Fruit fly (Drosophila melanogaster) whole organism, wandering third instar larva: ENCODE measurements around the gene Osi24.

ENCODE experiments used
- Abd-B ChIP-seq: fragments of >200 bp; optimal IDR thresholded peaks from 2 replicates; lab custom pipeline; 2017; ENCODE audit warnings: missing biosample characterization, missing genetic modification characterization
- CG32264 ChIP-seq: fragments of 200-800 bp; sonication (Bioruptor generic); optimal IDR thresholded peaks from 2 replicates; lab custom pipeline; 2016; ENCODE audit warnings: missing biosample characterization, missing genetic modification characterization
- CG9705 ChIP-seq: fragments of 200-800 bp; sonication (Bioruptor generic); optimal IDR thresholded peaks from 2 replicates; lab custom pipeline; 2018; ENCODE audit warnings: missing biosample characterization, mild to moderate bottlenecking, missing genetic modification characterization
- CrebA ChIP-seq: fragments of 200-800 bp; sonication (Bioruptor generic); optimal IDR thresholded peaks from 2 replicates; lab custom pipeline; 2016; ENCODE audit warnings: missing biosample characterization, mild to moderate bottlenecking, missing genetic modification characterization, borderline replicate concordance
- Dfd ChIP-seq: fragments of >200 bp; optimal IDR thresholded peaks from 2 replicates; lab custom pipeline; 2017; ENCODE audit warnings: missing biosample characterization, missing genetic modification characterization
- Dif ChIP-seq: fragments of 200-275, 200-300 bp; sonication (Bioruptor generic); optimal IDR thresholded peaks from 2 replicates; lab custom pipeline; 2018; ENCODE audit warnings: missing biosample characterization, missing genetic modification characterization; ENCODE audit not compliant: partially characterized antibody
- GATAd ChIP-seq: sonication (Bioruptor generic); optimal IDR thresholded peaks from 2 replicates; lab custom pipeline; 2016; ENCODE audit warnings: missing biosample characterization, missing genetic modification characterization
- HLH106 ChIP-seq: fragments of 200-800 bp; optimal IDR thresholded peaks from 3 replicates; lab custom pipeline; 2019; ENCODE audit warnings: missing biosample characterization, mild to moderate bottlenecking, missing genetic modification characterization, moderate library complexity
- Hnf4 ChIP-seq: fragments of 200-800 bp; sonication (Bioruptor generic); optimal IDR thresholded peaks from 2 replicates; lab custom pipeline; 2016; ENCODE audit warnings: missing biosample characterization, mild to moderate bottlenecking, missing genetic modification characterization
- Hr78 ChIP-seq: fragments of >200 bp; optimal IDR thresholded peaks from 2 replicates; lab custom pipeline; 2017; ENCODE audit warnings: missing biosample characterization, missing genetic modification characterization
- Hr83 ChIP-seq: fragments of 200-300 bp; sonication (Bioruptor generic); optimal IDR thresholded peaks from 2 replicates; lab custom pipeline; 2016; ENCODE audit warnings: missing biosample characterization, mild to moderate bottlenecking, missing genetic modification characterization, moderate library complexity; ENCODE audit not compliant: poor library complexity, severe bottlenecking
- Jra ChIP-seq: sonication (Bioruptor generic); optimal IDR thresholded peaks from 2 replicates; lab custom pipeline; 2016; ENCODE audit warnings: missing biosample characterization, missing genetic modification characterization
- Mio ChIP-seq: sonication (Bioruptor generic); optimal IDR thresholded peaks from 2 replicates; lab custom pipeline; 2016; ENCODE audit warnings: missing biosample characterization, missing genetic modification characterization
- Myc ChIP-seq: fragments of >200 bp; optimal IDR thresholded peaks from 2 replicates; lab custom pipeline; 2017
- N ChIP-seq: fragments of >200 bp; optimal IDR thresholded peaks from 2 replicates; lab custom pipeline; 2018; ENCODE audit warnings: missing biosample characterization, missing external identifiers, missing genetic modification characterization
- OdsH ChIP-seq: fragments of 200-800 bp; sonication (Bioruptor generic); optimal IDR thresholded peaks from 2 replicates; lab custom pipeline; 2016; ENCODE audit warnings: missing biosample characterization, mild to moderate bottlenecking, missing genetic modification characterization
- Rel ChIP-seq, 2 experiments: fragments of 200-800 bp; sonication (Bioruptor generic) in 1 of 2; optimal IDR thresholded peaks; 2 replicates in 1 of 2; 3 replicates in 1 of 2; lab custom pipeline; 2016 to 2019; ENCODE audit warnings: mild to moderate bottlenecking in 2 of 2, missing biosample characterization in 2 of 2, missing genetic modification characterization in 2 of 2, moderate library complexity in 1 of 2
- Vsx2 ChIP-seq: fragments of 200-300, 225-300 bp; sonication (Bioruptor generic); optimal IDR thresholded peaks from 2 replicates; lab custom pipeline; 2018; ENCODE audit warnings: missing biosample characterization, missing genetic modification characterization; ENCODE audit not compliant: partially characterized antibody
- br ChIP-seq: fragments of 200-800 bp; sonication (Bioruptor generic); optimal IDR thresholded peaks from 2 replicates; lab custom pipeline; 2016; ENCODE audit warnings: missing biosample characterization, missing genetic modification characterization
- brk ChIP-seq: fragments of 200-800 bp; sonication (Bioruptor generic); optimal IDR thresholded peaks from 2 replicates; lab custom pipeline; 2016; ENCODE audit warnings: missing biosample characterization, mild to moderate bottlenecking, missing genetic modification characterization
- dl ChIP-seq, 2 experiments: fragments of 175-275, 200-275 bp in 1 of 2; fragments of 200-275 bp in 1 of 2; sonication (Bioruptor generic); optimal IDR thresholded peaks; lab custom pipeline; 2018; ENCODE audit warnings: mild to moderate bottlenecking in 2 of 2, missing biosample characterization in 2 of 2, missing genetic modification characterization in 2 of 2, moderate library complexity in 2 of 2; ENCODE audit not compliant: partially characterized antibody in 2 of 2, insufficient read depth in 1 of 2
- dsf ChIP-seq: sonication (Bioruptor generic); optimal IDR thresholded peaks from 2 replicates; lab custom pipeline; 2016; ENCODE audit warnings: missing biosample characterization, missing genetic modification characterization, borderline replicate concordance
- ey ChIP-seq: fragments of 200-800 bp; sonication (Bioruptor generic); optimal IDR thresholded peaks from 2 replicates; lab custom pipeline; 2016; ENCODE audit warnings: missing biosample characterization, missing genetic modification characterization
- foxo ChIP-seq, 2 experiments: fragments of 200-800 bp; sonication (Bioruptor generic); optimal IDR thresholded peaks; 2 replicates in 1 of 2; 3 replicates in 1 of 2; lab custom pipeline; 2016 to 2017; ENCODE audit warnings: missing biosample characterization in 2 of 2, missing genetic modification characterization in 2 of 2
- fru ChIP-seq: fragments of 200-800 bp; sonication (Bioruptor generic); optimal IDR thresholded peaks from 3 replicates; lab custom pipeline; 2016; ENCODE audit warnings: missing biosample characterization, mild to moderate bottlenecking, missing genetic modification characterization
- h ChIP-seq: fragments of 200-800 bp; sonication (Bioruptor generic); optimal IDR thresholded peaks from 3 replicates; lab custom pipeline; 2016; ENCODE audit warnings: missing biosample characterization, mild to moderate bottlenecking, missing genetic modification characterization
- jim ChIP-seq: fragments of 175-275, 200-325 bp; sonication (Bioruptor generic); optimal IDR thresholded peaks from 2 replicates; lab custom pipeline; 2016; ENCODE audit warnings: missing biosample characterization, mild to moderate bottlenecking, missing genetic modification characterization
- lola ChIP-seq: fragments of >200 bp; optimal IDR thresholded peaks from 2 replicates; lab custom pipeline; 2017; ENCODE audit warnings: missing biosample characterization, missing genetic modification characterization
- psq ChIP-seq: fragments of 200-800 bp; sonication (Bioruptor generic); optimal IDR thresholded peaks from 3 replicates; lab custom pipeline; 2017; ENCODE audit warnings: missing biosample characterization, mild to moderate bottlenecking, missing genetic modification characterization, moderate library complexity
- rgr ChIP-seq: fragments of 200-800 bp; sonication (Bioruptor generic); optimal IDR thresholded peaks from 3 replicates; lab custom pipeline; 2016; ENCODE audit warnings: missing biosample characterization, mild to moderate bottlenecking, missing genetic modification characterization
- sv ChIP-seq: fragments of 200-800 bp; sonication (Bioruptor generic); optimal IDR thresholded peaks from 3 replicates; lab custom pipeline; 2016; ENCODE audit warnings: missing biosample characterization, missing genetic modification characterization
- tai ChIP-seq: sonication (Bioruptor generic); optimal IDR thresholded peaks from 2 replicates; lab custom pipeline; 2016; ENCODE audit warnings: missing biosample characterization, missing genetic modification characterization
- usp ChIP-seq: fragments of >200 bp; optimal IDR thresholded peaks from 2 replicates; lab custom pipeline; 2017; ENCODE audit warnings: missing biosample characterization, missing genetic modification characterization
- woc ChIP-seq: sonication (Bioruptor generic); optimal IDR thresholded peaks from 2 replicates; lab custom pipeline; 2016; ENCODE audit warnings: missing biosample characterization, mild to moderate bottlenecking, missing genetic modification characterization

Osi24 gene

DNA sequence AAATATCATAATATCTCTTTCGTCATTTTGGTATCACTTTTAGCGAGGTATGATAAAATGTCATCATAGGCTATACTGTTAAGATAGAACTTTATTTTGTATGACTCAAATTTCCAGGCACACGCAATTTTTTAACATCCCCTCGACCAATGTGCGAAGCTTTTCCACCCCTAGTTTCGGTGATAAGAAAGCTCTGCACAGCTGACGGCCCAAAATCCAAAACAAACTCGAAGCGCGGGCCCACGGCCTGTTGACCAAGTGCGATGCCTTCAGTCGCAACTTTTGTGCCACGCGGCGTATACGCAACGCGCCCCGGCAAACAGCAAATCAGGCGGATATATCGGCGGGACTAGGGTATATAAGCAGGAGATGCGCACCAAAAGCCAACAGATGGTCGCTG lies 11.6 kb upstream of the Osi24 start, which contains the start of gene NPFR:
NPFR (plus strand) TSS at position 301 of the 400 bp plus-strand sequence.
- no peak for TF ChIP-seq ey (GFP tag; lab: Kevin White, UChicago)
- no peak for TF ChIP-seq Hr78 (GFP tag; lab: Kevin White, UChicago)
- TF ChIP-seq Vsx2: no peak
- no peak for TF ChIP-seq brk

dm6 chr3R:6196416-6196815 lies 2.2 kb upstream of the Osi24 start:
- TF ChIP-seq N (GFP tag; lab: Kevin White, UChicago) (no peak), dsf (GFP tag; lab: Kevin White, UChicago) (no peak), Mio (GFP tag; lab: Kevin White, UChicago) (no peak)
- TF ChIP-seq, all 38 proteins: peak for 0

DNA sequence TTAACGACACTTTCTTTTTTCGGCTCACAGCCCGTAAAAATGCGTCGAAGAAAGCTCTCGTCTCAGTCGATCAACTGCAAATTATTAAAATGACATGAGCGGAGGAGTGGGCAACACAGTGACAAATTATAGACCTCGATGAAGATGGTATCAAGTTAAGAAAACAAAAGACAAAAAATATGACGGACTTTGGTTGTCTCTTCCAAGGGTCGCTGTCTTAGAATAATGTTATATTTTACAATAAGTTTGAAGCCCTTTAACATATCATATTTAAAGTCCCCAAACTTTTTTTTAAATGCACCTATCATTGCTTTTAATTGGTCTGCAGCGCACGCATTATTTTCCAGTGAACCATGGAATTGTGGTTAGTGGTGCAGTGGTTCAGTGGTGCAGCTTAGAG lies 1.1 kb downstream of the Osi24 start:
- TF ChIP-seq CG9705 (GFP tag; lab: Kevin White, UChicago): no peak
- TF ChIP-seq CrebA (GFP tag; lab: Kevin White, UChicago): no peak
- no peak for TF ChIP-seq sv (GFP tag; lab: Kevin White, UChicago)
- TF ChIP-seq Abd-B (GFP tag; lab: Kevin White, UChicago): no peak
- no peak for TF ChIP-seq Myc (lab: Kevin White, UChicago)
- no peak for TF ChIP-seq jim (GFP tag; lab: Kevin White, UChicago)
- TF ChIP-seq brk: no peak
- no peak for TF ChIP-seq OdsH (GFP tag; lab: Kevin White, UChicago)
- no peak for TF ChIP-seq usp (GFP tag; lab: Kevin White, UChicago)
- no peak for TF ChIP-seq N (GFP tag; lab: Kevin White, UChicago)
- no peak for TF ChIP-seq HLH106 (tag; lab: Kevin White, UChicago)
- TF ChIP-seq CG32264 (GFP tag; lab: Kevin White, UChicago): no peak
- TF ChIP-seq woc (GFP tag; lab: Kevin White, UChicago): no peak
- TF ChIP-seq psq (GFP tag; lab: Kevin White, UChicago): no peak
- no peak for TF ChIP-seq Dfd (GFP tag; lab: Kevin White, UChicago)
- TF ChIP-seq foxo (GFP tag; optimal IDR thresholded peaks at IDR 0.05; lab: Kevin White, UChicago): no peak

DNA sequence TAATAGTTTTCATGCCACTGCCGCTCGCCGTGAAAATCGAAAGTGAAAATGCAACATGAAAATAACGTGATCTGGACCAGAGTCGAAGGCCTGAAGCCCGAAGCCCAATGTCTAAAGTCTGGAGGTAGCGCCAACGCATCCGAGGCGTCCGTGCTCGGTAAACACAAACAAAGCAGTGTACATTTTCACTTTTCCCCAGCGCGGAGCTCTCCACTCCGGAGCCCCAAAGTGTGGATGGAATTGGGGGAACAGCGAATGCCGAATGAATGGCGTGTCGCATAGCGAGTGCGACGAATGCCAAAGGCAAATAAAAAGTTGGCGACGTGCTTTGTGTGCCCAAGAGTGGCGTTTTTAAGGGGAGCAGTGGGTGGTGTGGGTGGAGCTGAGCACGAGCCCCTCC lies 4.4 kb downstream of the Osi24 start:
- TF ChIP-seq usp (GFP tag; lab: Kevin White, UChicago): no peak
- no peak for TF ChIP-seq Hr83 (GFP tag; lab: Kevin White, UChicago)
- TF ChIP-seq ey (GFP tag; lab: Kevin White, UChicago): no peak
- no peak for TF ChIP-seq GATAd (GFP tag; lab: Kevin White, UChicago)
- no peak for TF ChIP-seq Abd-B (GFP tag; lab: Kevin White, UChicago)
- TF ChIP-seq CrebA (GFP tag; lab: Kevin White, UChicago): no peak
- no peak for TF ChIP-seq CG9705 (GFP tag; lab: Kevin White, UChicago)
- TF ChIP-seq N (GFP tag; lab: Kevin White, UChicago): no peak
- TF ChIP-seq psq (GFP tag; lab: Kevin White, UChicago): no peak
- no peak for TF ChIP-seq Mio (GFP tag; lab: Kevin White, UChicago)

- TF ChIP-seq Hr78 (GFP tag; lab: Kevin White, UChicago) (no peak), Mio (GFP tag; lab: Kevin White, UChicago) (no peak), Abd-B (GFP tag; lab: Kevin White, UChicago) (no peak), jim (GFP tag; lab: Kevin White, UChicago) (no peak), Dif (GFP tag; lab: Kevin White, UChicago) (no peak), Myc (lab: Kevin White, UChicago) (no peak), br (GFP tag; lab: Kevin White, UChicago) (no peak)
Measured at dm6 chr3R:6209073-6209472, 10.5 kb downstream of the Osi24 start, which contains the start of gene Osi2. Gene Osi2, plus strand, starts transcription at chr3R:6209373.

dm6 chr3R:6210266-6211040 lies 11.8 kb downstream of the Osi24 start:
- no peak for TF ChIP-seq foxo (GFP tag; optimal IDR thresholded peaks at IDR 0.05; lab: Kevin White, UChicago)
- no peak for TF ChIP-seq dl (GFP tag; optimal IDR thresholded peaks at IDR 0.05; lab: Kevin White, UChicago; ENCODE audit: insufficient read depth in 1 of 2, partially characterized antibody in 2 of 2)
- peak; percentile 19 for TF ChIP-seq h
- no peak for TF ChIP-seq CG9705 (GFP tag; lab: Kevin White, UChicago)
- peak; percentile 40 for TF ChIP-seq N (GFP tag; lab: Kevin White, UChicago)
- TF ChIP-seq CG32264 (GFP tag; lab: Kevin White, UChicago): no peak
- no peak for TF ChIP-seq Hr83 (GFP tag; lab: Kevin White, UChicago)
- no peak for TF ChIP-seq jim (GFP tag; lab: Kevin White, UChicago)
- no peak for TF ChIP-seq OdsH (GFP tag; lab: Kevin White, UChicago)
- TF ChIP-seq Rel (GFP tag; optimal IDR thresholded peaks at IDR 0.05; lab: Kevin White, UChicago): no peak
- TF ChIP-seq Rel (tag; optimal IDR thresholded peaks at IDR 0.05; lab: Kevin White, UChicago): no peak
- no peak for TF ChIP-seq Hnf4 (GFP tag; lab: Kevin White, UChicago)
- no peak for TF ChIP-seq usp (GFP tag; lab: Kevin White, UChicago)
- TF ChIP-seq fru (GFP tag; lab: Kevin White, UChicago): peak; percentile 14
- no peak for TF ChIP-seq Jra (GFP tag; lab: Kevin White, UChicago)
- no peak for TF ChIP-seq lola
- peak; percentile 36 for TF ChIP-seq rgr (GFP tag; lab: Kevin White, UChicago)
- TF ChIP-seq Myc (lab: Kevin White, UChicago): peak; percentile 44
- TF ChIP-seq woc (GFP tag; lab: Kevin White, UChicago): peak; percentile 60
- TF ChIP-seq tai (GFP tag; lab: Kevin White, UChicago): no peak
- peak; percentile 37 for TF ChIP-seq ey (GFP tag; lab: Kevin White, UChicago)
- peak; percentile 24 for TF ChIP-seq Vsx2
